Fruit fly (Drosophila melanogaster): ENCODE results near the gene SclB.
A peak's percentile ranks its signal among the peaks of the same experiment; 100 is the strongest.

SclB gene

dm6 chr2L:16885347-16885746 is 47.6 kb downstream of the SclB start:
- TF ChIP-seq pan (optimal IDR thresholded peaks at IDR 0.05) (no peak), psq (optimal IDR thresholded peaks at IDR 0.05) (no peak), CG8478 (optimal IDR thresholded peaks at IDR 0.05) (no peak), EcR (GFP tag; optimal IDR thresholded peaks at IDR 0.05) (no peak)

- TF ChIP-seq Dll (optimal IDR thresholded peaks at IDR 0.05) (no peak), pan (optimal IDR thresholded peaks at IDR 0.05) (no peak), CG8478 (optimal IDR thresholded peaks at IDR 0.05) (no peak), psq (optimal IDR thresholded peaks at IDR 0.05) (no peak), usp (GFP tag; optimal IDR thresholded peaks at IDR 0.05) (no peak), EcR (GFP tag; optimal IDR thresholded peaks at IDR 0.05) (no peak)
Observed at dm6 chr2L:16886459-16886858, 48.7 kb downstream of the SclB start.

dm6 chr2L:16887660-16888573 is 50.1 kb downstream of the SclB start, which contains the start of the genes osi and tweek:
Gene osi (minus strand): TSS chr2L:16887966.
Gene tweek (plus strand): TSS chr2L:16888490.
- TF ChIP-seq pan (optimal IDR thresholded peaks at IDR 0.05) (no peak), psq (optimal IDR thresholded peaks at IDR 0.05) (no peak), CG8478 (optimal IDR thresholded peaks at IDR 0.05) (no peak), EcR (GFP tag; optimal IDR thresholded peaks at IDR 0.05) (no peak), Dll (optimal IDR thresholded peaks at IDR 0.05) (no peak), usp (GFP tag; optimal IDR thresholded peaks at IDR 0.05) (no peak)

- TF ChIP-seq psq (optimal IDR thresholded peaks at IDR 0.05) = no peak
- peak in 1 of 2 experiments; percentile 45 for TF ChIP-seq EcR (GFP tag; optimal IDR thresholded peaks at IDR 0.05)
- TF ChIP-seq pan (optimal IDR thresholded peaks at IDR 0.05) = peak; percentile 4
Observed at dm6 chr2L:16888574-16889376, 51.0 kb downstream of the SclB start.

dm6 chr2L:16889608-16890007 is 51.8 kb downstream of the SclB start, which contains the start of gene CG42556:
Gene CG42556 (plus strand): TSS chr2L:16889908.
- TF ChIP-seq psq (optimal IDR thresholded peaks at IDR 0.05) = no peak

Measured in whole organism.